Worm (Caenorhabditis elegans): ENCODE data around the gene W09C2.9.

ce11 chrIV:9610923-9611322 is 12.2 kb downstream of the W09C2.9 start:
- TF ChIP-seq grh-1 (GFP tag; IDR thresholded peaks at IDR 0.05), result no peak
- TF ChIP-seq lin-35 (GFP tag; optimal IDR thresholded peaks at IDR 0.05), result no peak
- TF ChIP-seq nhr-71 (tag; optimal IDR thresholded peaks at IDR 0.05), result no peak
- no peak for TF ChIP-seq elt-2 (tag; optimal IDR thresholded peaks at IDR 0.05)
- no peak for TF ChIP-seq nhr-237 (tag; optimal IDR thresholded peaks at IDR 0.05)
- no peak for TF ChIP-seq nhr-12 (tag; optimal IDR thresholded peaks at IDR 0.05)
- no peak for TF ChIP-seq efl-1 (optimal IDR thresholded peaks at IDR 0.05)
- no peak for TF ChIP-seq efl-1 (GFP tag; optimal IDR thresholded peaks at IDR 0.05 in 1 of 2)
- no peak for TF ChIP-seq lin-39 (tag; optimal IDR thresholded peaks at IDR 0.05)
- TF ChIP-seq lin-14 (GFP tag; optimal IDR thresholded peaks at IDR 0.05), result no peak

Measured in whole organism, L1 larva.